Fruit fly (Drosophila melanogaster): ENCODE measurements around the gene CG18549.

CG18549 gene

dm6 chr3R:12451376-12451775, 2.3 kb downstream of the CG18549 start (continued):
- no peak for TF ChIP-seq CG2202 (tag; optimal IDR thresholded peaks at IDR 0.05)
- TF ChIP-seq CG17829 (tag; optimal IDR thresholded peaks at IDR 0.05): peak; percentile 9
- TF ChIP-seq stc (GFP tag; IDR thresholded peaks at IDR 0.05): peak; percentile 37; the same call in 1 of the 2 replicates
- peak; percentile 48 for TF ChIP-seq Fer3 (tag; optimal IDR thresholded peaks at IDR 0.05)
- TF ChIP-seq Fer1 (GFP tag; optimal IDR thresholded peaks at IDR 0.05): peak; percentile 43
- TF ChIP-seq Atf-2 (GFP tag; optimal IDR thresholded peaks at IDR 0.05): no peak
- TF ChIP-seq Hsf (GFP tag; optimal IDR thresholded peaks at IDR 0.05): peak; percentile 8
- TF ChIP-seq Hr51 (GFP tag; optimal IDR thresholded peaks at IDR 0.05): peak in 1 of 2 experiments; percentile 77
- no peak for TF ChIP-seq CG4820 (GFP tag; optimal IDR thresholded peaks at IDR 0.05)
- TF ChIP-seq slbo (GFP tag; IDR thresholded peaks at IDR 0.05): peak; percentile 40; the same call in 1 of the 2 replicates
- TF ChIP-seq Drgx (GFP tag; IDR thresholded peaks at IDR 0.05): peak; percentile 13; the same call in 1 of the 2 replicates
- no peak for TF ChIP-seq CG7963 (GFP tag; IDR thresholded peaks at IDR 0.05; ENCODE audit: partially characterized antibody)
- peak; percentile 4 for TF ChIP-seq CG12744 (GFP tag; optimal IDR thresholded peaks at IDR 0.05)
- no peak for TF ChIP-seq run (tag; optimal IDR thresholded peaks at IDR 0.05)
- peak; percentile 14 for TF ChIP-seq CG3281 (GFP tag; optimal IDR thresholded peaks at IDR 0.05)
- peak; percentile 4 for TF ChIP-seq CG7556 (GFP tag; optimal IDR thresholded peaks at IDR 0.05)
- TF ChIP-seq mam (GFP tag; optimal IDR thresholded peaks at IDR 0.05): peak; percentile 20
- TF ChIP-seq CG2712 (tag; optimal IDR thresholded peaks at IDR 0.05): peak; percentile 29
- peak; percentile 13; the same call in 1 of the 2 replicates for TF ChIP-seq E2f2 (GFP tag; IDR thresholded peaks at IDR 0.05)
- TF ChIP-seq CG2120 (GFP tag; optimal IDR thresholded peaks at IDR 0.05): peak; percentile 22
- TF ChIP-seq Trl (optimal IDR thresholded peaks at IDR 0.05): no peak
- peak; percentile 0 for TF ChIP-seq Trl (GFP tag; optimal IDR thresholded peaks at IDR 0.05)
- TF ChIP-seq Atf6 (GFP tag; IDR thresholded peaks at IDR 0.05): peak; percentile 39; the same call in 1 of the 2 replicates
- TF ChIP-seq Dll (GFP tag; IDR thresholded peaks at IDR 0.05; ENCODE audit: partially characterized antibody): no peak
- TF ChIP-seq scrt (GFP tag; optimal IDR thresholded peaks at IDR 0.05): no peak
- TF ChIP-seq odd (GFP tag; optimal IDR thresholded peaks at IDR 0.05): peak; percentile 6
- peak; percentile 35 for TF ChIP-seq CG17385 (GFP tag; optimal IDR thresholded peaks at IDR 0.05)
- peak; percentile 69 for TF ChIP-seq gem (tag; optimal IDR thresholded peaks at IDR 0.05)
- TF ChIP-seq CG4424 (GFP tag; optimal IDR thresholded peaks at IDR 0.05): peak; percentile 41
- TF ChIP-seq gsb (GFP tag; IDR thresholded peaks at IDR 0.05): 0 out of 2 replicates have a peak, but pooled peaks have one; percentile 6
- TF ChIP-seq CG12219 (GFP tag; optimal IDR thresholded peaks at IDR 0.05): peak; percentile 23
- peak; percentile 19 for TF ChIP-seq CG12659 (GFP tag; optimal IDR thresholded peaks at IDR 0.05)
- TF ChIP-seq HLH3B (GFP tag; IDR thresholded peaks at IDR 0.05): peak; percentile 42; the same call in 1 of the 2 replicates
- TF ChIP-seq CG3065 (GFP tag; optimal IDR thresholded peaks at IDR 0.05): no peak
- TF ChIP-seq dimm (GFP tag; IDR thresholded peaks at IDR 0.05): no peak
- TF ChIP-seq vvl (GFP tag; IDR thresholded peaks at IDR 0.05): peak; percentile 26; the same call in 1 of the 2 replicates
- TF ChIP-seq Oli (tag; optimal IDR thresholded peaks at IDR 0.05): peak; percentile 58
- peak; percentile 48 for TF ChIP-seq onecut (GFP tag; IDR thresholded peaks at IDR 0.05)
- TF ChIP-seq ind (GFP tag; optimal IDR thresholded peaks at IDR 0.05): peak; percentile 34
- peak; percentile 0 for TF ChIP-seq HHEX (GFP tag; optimal IDR thresholded peaks at IDR 0.05)
- TF ChIP-seq Ets65A (GFP tag): peak; percentile 49
- no peak for TF ChIP-seq CG11723 (GFP tag; optimal IDR thresholded peaks at IDR 0.05)
- no peak for TF ChIP-seq prd (optimal IDR thresholded peaks at IDR 0.05)
- TF ChIP-seq prd (GFP tag; IDR thresholded peaks at IDR 0.05): peak; percentile 34; the same call in 1 of the 3 replicates
- TF ChIP-seq fd96Cb (tag; optimal IDR thresholded peaks at IDR 0.05): peak; percentile 18
- peak; percentile 38 for TF ChIP-seq Blimp-1 (GFP tag; optimal IDR thresholded peaks at IDR 0.05)
- TF ChIP-seq tgo (GFP tag; IDR thresholded peaks at IDR 0.05): peak; percentile 59; the same call in 2 of the 3 replicates
- peak; percentile 65 for TF ChIP-seq dmrt99B (tag; optimal IDR thresholded peaks at IDR 0.05)
- peak; percentile 58; the same call in 2 of the 3 replicates for TF ChIP-seq ci (GFP tag; IDR thresholded peaks at IDR 0.05)
- peak; percentile 24 for TF ChIP-seq slp2 (GFP tag; optimal IDR thresholded peaks at IDR 0.05)
- 0 out of 3 replicates have a peak, but pooled peaks have one; percentile 7 for TF ChIP-seq CG7357 (GFP tag; IDR thresholded peaks at IDR 0.05)

All from whole organism, embryonic.